Fruit fly (Drosophila melanogaster): ENCODE results near the gene CG2120.

The CG2120 gene

DNA sequence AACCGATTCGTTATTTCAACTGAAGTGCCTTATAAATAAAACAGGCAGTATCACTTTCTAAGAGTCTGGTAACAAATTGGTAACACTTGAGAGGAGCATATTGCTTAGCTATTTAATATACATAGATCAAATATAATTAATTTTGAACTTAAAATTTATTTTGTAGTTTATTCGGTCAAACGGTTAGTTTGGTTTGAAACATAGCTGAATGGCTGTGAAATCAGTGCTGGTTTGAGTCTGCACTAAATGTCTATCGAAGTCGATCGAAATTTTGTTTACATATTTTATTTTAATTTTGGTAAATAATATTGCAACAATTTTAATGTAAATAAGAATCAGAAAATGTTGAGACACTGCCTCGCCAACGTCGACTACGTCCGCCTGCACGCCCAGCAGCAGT lies 12.9 kb downstream of the CG2120 start, which contains the start of gene CG10959:
CG10959 (plus strand) TSS at position 228 of the 400 bp plus-strand sequence.
- no peak for TF ChIP-seq Myc (optimal IDR thresholded peaks at IDR 0.05)
- TF ChIP-seq insv (optimal IDR thresholded peaks at IDR 0.05) = no peak
- TF ChIP-seq ttk (optimal IDR thresholded peaks at IDR 0.05) = no peak
- no peak for TF ChIP-seq h (optimal IDR thresholded peaks at IDR 0.05)
- no peak for TF ChIP-seq Sin3A (optimal IDR thresholded peaks at IDR 0.05)
- no peak for TF ChIP-seq psq (optimal IDR thresholded peaks at IDR 0.05)

DNA sequence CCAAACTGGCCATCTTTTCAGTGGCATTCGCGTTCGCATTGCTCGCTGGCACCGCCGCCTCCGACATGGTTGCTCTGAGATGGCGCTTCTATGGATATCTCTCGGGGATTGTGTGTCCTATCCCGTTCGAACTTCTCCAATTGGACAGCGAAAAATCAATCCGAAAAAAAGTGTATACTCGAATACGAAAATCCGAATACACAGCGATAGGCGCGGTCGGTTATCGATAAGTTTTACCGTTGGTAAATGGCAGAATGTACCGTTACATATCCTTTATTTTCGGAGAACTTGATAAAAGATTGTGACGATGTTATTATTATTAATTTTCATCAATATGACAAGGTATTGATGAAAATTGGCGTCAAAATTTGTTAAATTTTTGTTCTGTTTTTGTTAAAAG lies 16.5 kb downstream of the CG2120 start, which contains the start of gene Gbeta5:
Gbeta5 (minus strand) TSS at position 199 of the 400 bp plus-strand sequence.
- TF ChIP-seq ttk (optimal IDR thresholded peaks at IDR 0.05) = no peak
- no peak for TF ChIP-seq h (optimal IDR thresholded peaks at IDR 0.05)
- no peak for TF ChIP-seq Sin3A (optimal IDR thresholded peaks at IDR 0.05)
- no peak for TF ChIP-seq psq (optimal IDR thresholded peaks at IDR 0.05)
- TF ChIP-seq Myc (optimal IDR thresholded peaks at IDR 0.05) = no peak
- no peak for TF ChIP-seq insv (optimal IDR thresholded peaks at IDR 0.05)

DNA sequence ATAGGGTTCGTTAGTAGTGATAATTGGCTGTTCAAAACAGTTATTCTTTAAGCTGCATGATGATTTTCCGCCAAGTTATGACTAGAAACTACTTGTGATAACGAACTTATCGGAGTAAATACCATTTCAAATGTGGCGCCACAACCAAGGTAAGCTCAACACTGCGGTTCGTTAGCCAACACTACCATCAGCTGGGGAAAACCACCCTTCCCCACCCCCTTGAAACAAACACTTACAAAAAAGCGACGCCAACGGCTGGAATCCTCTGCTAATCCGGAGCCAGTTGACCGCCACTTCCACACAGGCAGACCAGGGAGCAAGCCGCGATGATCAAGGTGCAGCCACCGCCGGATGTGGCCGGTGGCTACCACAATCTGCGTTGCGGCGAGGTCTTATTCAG lies 17.1 kb downstream of the CG2120 start, which contains the start of gene CG18262:
CG18262 (plus strand) TSS at position 231 of the 400 bp plus-strand sequence.
- TF ChIP-seq ttk (optimal IDR thresholded peaks at IDR 0.05) (no peak), h (optimal IDR thresholded peaks at IDR 0.05) (no peak), psq (optimal IDR thresholded peaks at IDR 0.05) (no peak), Sin3A (optimal IDR thresholded peaks at IDR 0.05) (no peak), insv (optimal IDR thresholded peaks at IDR 0.05) (no peak)

DNA sequence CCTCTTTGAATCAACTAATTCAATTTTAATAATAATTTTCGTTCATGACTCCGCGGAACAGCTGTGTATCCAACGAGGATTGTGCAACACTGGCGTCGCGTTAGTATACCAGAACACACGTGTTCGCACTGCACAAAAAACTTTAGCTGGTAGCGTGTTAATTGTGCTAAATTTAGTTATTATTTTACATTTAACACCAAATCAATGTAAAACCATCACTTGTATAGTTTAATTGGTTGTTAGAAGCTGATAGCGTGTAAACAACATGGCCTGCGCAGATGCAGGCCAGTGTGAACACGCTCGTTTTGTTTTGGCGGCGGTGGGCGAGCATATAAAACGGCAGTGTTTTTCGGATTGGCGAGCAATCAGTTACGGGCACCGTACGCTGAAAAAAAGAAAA lies 21.7 kb downstream of the CG2120 start, which contains the start of the genes Traf6 and GIIIspla2:
Traf6 (minus strand) TSS at position 93 of the 400 bp plus-strand sequence.
GIIIspla2 (plus strand) TSS at position 335 of the 400 bp plus-strand sequence.
- TF ChIP-seq Sin3A (optimal IDR thresholded peaks at IDR 0.05) (no peak), ttk (optimal IDR thresholded peaks at IDR 0.05) (no peak), Myc (optimal IDR thresholded peaks at IDR 0.05) (no peak), insv (optimal IDR thresholded peaks at IDR 0.05) (no peak), h (optimal IDR thresholded peaks at IDR 0.05) (no peak), psq (optimal IDR thresholded peaks at IDR 0.05) (no peak)

DNA sequence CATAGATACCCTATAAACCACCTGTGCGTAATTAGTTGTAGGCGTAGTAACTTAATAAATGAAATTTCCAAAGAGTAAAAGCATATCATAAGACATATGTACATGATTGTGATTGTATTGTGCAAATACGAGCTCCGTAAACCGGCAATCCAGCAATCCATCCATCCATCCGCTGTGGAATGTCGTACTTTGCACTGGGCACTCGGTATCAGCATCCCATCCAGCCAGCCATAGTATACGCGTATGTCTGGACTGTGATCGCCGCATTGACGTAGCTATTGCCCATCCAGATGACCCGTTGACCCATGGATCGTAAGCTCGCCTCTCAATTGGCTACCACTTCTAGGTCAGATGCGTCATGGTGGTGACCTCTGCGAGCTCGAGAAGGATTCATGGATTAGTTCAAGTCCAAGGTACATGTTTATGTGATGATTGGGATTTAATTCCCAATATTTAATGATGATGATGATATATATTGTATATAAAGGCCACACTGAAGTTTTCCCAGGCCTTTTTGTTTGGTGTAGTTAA lies 23.4 kb downstream of the CG2120 start:
- TF ChIP-seq insv (optimal IDR thresholded peaks at IDR 0.05) = no peak
- TF ChIP-seq Sin3A (optimal IDR thresholded peaks at IDR 0.05) = no peak
- TF ChIP-seq Myc (optimal IDR thresholded peaks at IDR 0.05) = no peak
- TF ChIP-seq h (optimal IDR thresholded peaks at IDR 0.05) = no peak
- TF ChIP-seq ttk (optimal IDR thresholded peaks at IDR 0.05) = no peak
- no peak for TF ChIP-seq psq (optimal IDR thresholded peaks at IDR 0.05)

DNA sequence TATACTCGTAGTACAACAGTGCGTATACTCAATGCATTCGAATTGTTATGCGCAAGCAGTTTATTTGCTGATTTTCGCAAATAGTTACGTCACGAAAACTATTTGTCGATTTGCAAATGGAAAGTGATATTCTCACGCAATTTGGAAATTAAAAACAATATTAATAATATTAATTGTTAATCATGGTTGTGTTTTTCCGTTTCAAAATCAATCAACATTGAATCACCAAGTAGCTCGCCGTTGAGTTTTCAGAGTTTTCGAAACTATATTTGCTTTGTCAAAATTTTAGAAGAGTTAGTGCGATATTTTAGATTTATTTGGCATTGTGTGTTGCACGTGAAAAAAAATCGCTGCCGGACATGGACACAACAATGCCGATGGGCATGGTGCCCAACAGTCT lies 24.1 kb downstream of the CG2120 start, which contains the start of gene CG15337:
CG15337 (plus strand) TSS at position 301 of the 400 bp plus-strand sequence.
- TF ChIP-seq psq (optimal IDR thresholded peaks at IDR 0.05) (no peak), Sin3A (optimal IDR thresholded peaks at IDR 0.05) (no peak), h (optimal IDR thresholded peaks at IDR 0.05) (no peak), Myc (optimal IDR thresholded peaks at IDR 0.05) (no peak), ttk (optimal IDR thresholded peaks at IDR 0.05) (no peak), insv (optimal IDR thresholded peaks at IDR 0.05) (no peak)

DNA sequence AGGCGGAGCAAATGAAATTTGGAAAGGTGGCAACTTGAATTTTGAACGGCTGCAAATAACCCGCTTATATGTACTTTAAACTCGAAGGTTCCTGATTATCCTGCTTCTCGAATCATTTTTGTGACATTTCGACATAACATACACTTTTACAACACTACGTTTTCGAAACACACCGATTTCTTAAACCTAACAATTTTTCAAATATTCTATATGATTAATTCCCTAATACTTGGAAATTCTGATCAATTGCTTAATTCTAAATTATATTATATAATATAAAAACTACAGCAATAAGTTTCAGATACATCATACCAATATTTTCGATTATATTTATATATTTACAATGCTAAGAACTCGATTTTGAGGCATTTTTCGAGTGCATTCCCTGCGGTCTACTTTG lies 27.1 kb downstream of the CG2120 start, which contains the start of gene CG10761:
CG10761 (minus strand) TSS at position 101 of the 400 bp plus-strand sequence.
- TF ChIP-seq Sin3A (optimal IDR thresholded peaks at IDR 0.05) (no peak), h (optimal IDR thresholded peaks at IDR 0.05) (no peak), psq (optimal IDR thresholded peaks at IDR 0.05) (no peak), Myc (optimal IDR thresholded peaks at IDR 0.05) (no peak), ttk (optimal IDR thresholded peaks at IDR 0.05) (no peak), insv (optimal IDR thresholded peaks at IDR 0.05) (no peak)

DNA sequence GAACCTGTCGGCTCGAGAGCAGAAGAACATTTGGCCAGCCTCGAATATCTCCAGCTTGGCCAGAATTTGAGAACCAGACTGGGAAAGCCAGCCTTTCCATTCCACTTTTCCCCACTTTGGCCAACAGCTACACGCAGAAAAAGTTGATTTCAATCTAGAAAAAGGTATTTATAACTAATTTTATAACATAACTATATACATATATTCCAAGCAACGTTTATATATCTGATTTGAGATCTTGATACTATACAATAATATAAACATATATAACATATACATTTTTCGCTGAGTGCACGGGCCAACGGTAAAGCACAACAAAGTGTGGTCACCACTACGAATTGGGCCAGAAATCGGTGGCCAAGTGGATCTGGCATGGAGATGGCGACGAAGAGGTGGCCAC lies 27.8 kb downstream of the CG2120 start:
- TF ChIP-seq ttk (optimal IDR thresholded peaks at IDR 0.05) (no peak), psq (optimal IDR thresholded peaks at IDR 0.05) (no peak), Sin3A (optimal IDR thresholded peaks at IDR 0.05) (no peak), Myc (optimal IDR thresholded peaks at IDR 0.05) (no peak)

DNA sequence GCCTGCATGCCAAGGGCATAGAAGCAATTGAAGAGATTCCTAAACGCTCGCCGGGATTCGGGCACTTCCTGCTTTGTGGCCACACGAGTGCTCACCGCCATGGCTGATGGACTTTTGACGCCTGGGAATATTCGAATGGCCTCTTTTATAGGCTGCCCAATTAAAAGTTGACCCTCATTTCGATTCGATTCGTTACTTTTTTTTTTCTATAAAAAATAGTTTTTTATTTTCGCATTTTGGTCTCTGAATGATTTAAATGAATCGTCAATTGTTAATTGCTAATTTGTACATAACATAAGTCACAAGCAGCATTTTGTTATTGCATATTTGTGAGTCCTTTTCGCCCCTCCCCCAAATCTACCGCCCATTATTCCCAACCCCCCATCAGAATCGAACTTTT lies 30.0 kb downstream of the CG2120 start, which contains the start of gene Or7a:
Or7a (minus strand) TSS at position 101 of the 400 bp plus-strand sequence.
- TF ChIP-seq ttk (optimal IDR thresholded peaks at IDR 0.05) (no peak), Myc (optimal IDR thresholded peaks at IDR 0.05) (no peak), insv (optimal IDR thresholded peaks at IDR 0.05) (no peak), psq (optimal IDR thresholded peaks at IDR 0.05) (no peak), Sin3A (optimal IDR thresholded peaks at IDR 0.05) (no peak), h (optimal IDR thresholded peaks at IDR 0.05) (no peak)

DNA sequence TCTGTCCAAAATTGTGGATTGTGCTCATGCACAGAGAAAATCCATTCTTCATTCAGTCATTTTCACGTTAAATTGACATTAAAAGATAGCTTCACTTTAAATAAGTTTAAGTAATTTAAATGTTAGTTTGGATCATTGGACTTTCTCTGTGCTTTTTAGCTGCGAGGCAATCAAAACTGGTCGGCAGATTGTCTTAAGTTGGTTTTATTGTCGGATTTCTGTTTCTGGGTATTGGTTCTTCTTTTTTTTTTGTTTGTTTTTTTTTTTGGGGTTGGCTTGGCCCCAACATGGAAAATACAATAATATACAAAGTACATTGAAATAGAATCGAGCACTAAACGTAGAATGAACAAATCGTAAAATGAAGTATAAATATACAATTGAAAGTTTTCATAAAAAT lies 34.5 kb downstream of the CG2120 start, which contains the start of gene CG2278:
CG2278 (minus strand) TSS at position 101 of the 400 bp plus-strand sequence.
- TF ChIP-seq h (optimal IDR thresholded peaks at IDR 0.05) (no peak), Myc (optimal IDR thresholded peaks at IDR 0.05) (no peak), ttk (optimal IDR thresholded peaks at IDR 0.05) (no peak), Sin3A (optimal IDR thresholded peaks at IDR 0.05) (no peak), psq (optimal IDR thresholded peaks at IDR 0.05) (no peak), insv (optimal IDR thresholded peaks at IDR 0.05) (no peak)

DNA sequence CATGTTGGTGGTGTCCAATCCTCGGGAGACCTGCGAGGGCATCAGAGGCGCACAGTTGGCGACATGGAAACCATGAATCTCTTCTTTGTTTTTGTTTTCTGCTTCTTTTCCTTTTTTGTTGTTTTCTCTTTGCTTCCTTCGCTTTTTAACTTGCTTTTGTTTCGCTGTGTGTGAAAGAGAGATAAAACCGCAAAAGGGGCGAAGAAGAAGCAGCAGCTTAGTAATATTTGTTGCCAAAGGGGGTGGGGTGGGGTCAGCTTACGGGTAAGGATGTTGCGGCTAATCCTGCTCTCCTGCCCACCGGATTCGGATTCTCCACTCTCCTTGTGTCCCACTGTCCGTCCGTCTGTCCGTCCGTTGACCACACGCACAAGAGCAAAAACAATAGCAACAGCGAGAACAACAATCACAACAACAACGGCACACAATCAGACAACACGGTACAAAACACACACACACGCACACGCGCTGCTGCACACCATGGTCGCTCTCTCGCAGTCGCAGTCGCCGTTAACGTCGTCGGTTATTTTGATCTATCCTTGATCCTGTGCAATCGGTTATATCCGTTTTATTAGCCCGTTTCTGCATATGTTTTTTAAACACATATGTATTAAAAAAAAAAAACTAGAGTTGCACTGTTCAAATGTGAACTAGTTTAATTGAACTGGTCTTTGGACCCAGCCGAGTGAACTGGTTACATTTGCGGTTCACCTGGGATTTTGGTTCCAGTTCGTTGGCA lies 40.8 kb downstream of the CG2120 start:
- TF ChIP-seq psq (optimal IDR thresholded peaks at IDR 0.05) = no peak
- no peak for TF ChIP-seq ttk (optimal IDR thresholded peaks at IDR 0.05)
- TF ChIP-seq insv (optimal IDR thresholded peaks at IDR 0.05) = no peak
- TF ChIP-seq h (optimal IDR thresholded peaks at IDR 0.05) = no peak
- no peak for TF ChIP-seq Sin3A (optimal IDR thresholded peaks at IDR 0.05)
- TF ChIP-seq Myc (optimal IDR thresholded peaks at IDR 0.05) = no peak

DNA sequence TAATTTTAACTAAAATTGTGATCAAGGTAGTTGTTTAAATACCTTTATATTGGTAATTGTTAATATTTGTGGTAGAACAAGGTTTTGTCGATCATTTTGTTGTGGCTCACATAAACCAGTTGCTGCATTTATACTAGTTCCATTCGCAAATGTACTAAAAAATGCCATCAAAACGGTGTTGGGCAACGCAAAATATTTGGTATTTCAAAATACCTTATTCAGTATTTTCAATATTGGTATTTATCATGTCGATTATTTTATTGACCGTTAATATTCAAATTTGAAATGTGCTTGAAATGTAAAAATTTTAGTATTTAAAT lies 41.4 kb downstream of the CG2120 start, which contains the start of gene slpr:
slpr (minus strand) TSS at position 156 of the 320 bp plus-strand sequence.
- TF ChIP-seq h (optimal IDR thresholded peaks at IDR 0.05) (no peak), Myc (optimal IDR thresholded peaks at IDR 0.05) (no peak), insv (optimal IDR thresholded peaks at IDR 0.05) (no peak), psq (optimal IDR thresholded peaks at IDR 0.05) (no peak), Sin3A (optimal IDR thresholded peaks at IDR 0.05) (no peak), ttk (optimal IDR thresholded peaks at IDR 0.05) (no peak)
